Worm (Caenorhabditis elegans) whole organism, L4 larva: Measurements from ENCODE around the gene clec-230.

Experiments
- F26F4.8 ChIP-seq: fragments of 200-800 bp; sonication (Bioruptor generic); conservative IDR thresholded peaks from 2 replicates; pipeline ENCODE4 v1.3.6; 2022; ENCODE audit warnings: missing genetic modification characterization, missing compliant biosample characterization
- F44E2.7 ChIP-seq: fragments of 200-800 bp; sonication (Bioruptor generic); IDR thresholded peaks from 2 replicates; pipeline ENCODE4 v2.1.2; 2022; ENCODE audit warnings: missing genetic modification characterization, missing compliant biosample characterization
- T26A8.4 ChIP-seq: fragments of 200-800 bp; sonication (Bioruptor generic); IDR thresholded peaks from 2 replicates; pipeline ENCODE4 v1.3.6; 2022; ENCODE audit warnings: missing genetic modification characterization, missing compliant biosample characterization
- ZK337.2 ChIP-seq: fragments of 200-800 bp; sonication (Bioruptor generic); IDR thresholded peaks from 2 replicates; pipeline ENCODE4 v1.3.6; 2022; ENCODE audit warnings: missing genetic modification reagents, missing genetic modification characterization, missing compliant biosample characterization
- ZK546.5 ChIP-seq, 2 experiments: sonication (generic microtip); optimal IDR thresholded peaks; 2 replicates each; lab custom pipeline; 2017; ENCODE audit warnings: missing biosample characterization in 2 of 2, missing genetic modification characterization in 2 of 2
- aha-1 ChIP-seq: fragments of 150-350 bp; peaks from one replicate; lab custom pipeline; 2014; ENCODE audit warnings: missing biosample characterization, missing genetic modification characterization
- aly-2 ChIP-seq: sonication (generic microtip); optimal IDR thresholded peaks from 2 replicates; lab custom pipeline; 2018; ENCODE audit warnings: missing biosample characterization, missing genetic modification characterization
- ceh-20 ChIP-seq: fragments of 200-800 bp; sonication (Bioruptor generic); IDR thresholded peaks from 2 replicates; pipeline ENCODE4 v1.3.6; 2022; ENCODE audit warnings: missing genetic modification reagents, missing genetic modification characterization, missing compliant biosample characterization
- ceh-82 ChIP-seq: sonication (generic microtip); optimal IDR thresholded peaks from 2 replicates; lab custom pipeline; 2017; ENCODE audit warnings: missing biosample characterization, missing genetic modification characterization
- daf-16 ChIP-seq, 3 experiments: sonication (generic microtip); optimal IDR thresholded peaks; 2 replicates each; lab custom pipeline; 2016 to 2017; ENCODE audit warnings: missing genetic modification characterization in 3 of 3, missing genetic modification reagents in 3 of 3, mild to moderate bottlenecking in 2 of 3, missing compliant biosample characterization in 2 of 3, missing biosample characterization in 1 of 3, moderate library complexity in 1 of 3
- daf-19 ChIP-seq: fragments of 200-800 bp; sonication (Bioruptor generic); conservative IDR thresholded peaks from 2 replicates; pipeline ENCODE4 v1.3.6; 2022; ENCODE audit warnings: missing genetic modification characterization, missing compliant biosample characterization
- dmd-8 ChIP-seq: fragments of 200-800 bp; sonication (Bioruptor generic); IDR thresholded peaks from 2 replicates; pipeline ENCODE4 v1.3.6; 2022; ENCODE audit warnings: missing genetic modification characterization, missing compliant biosample characterization
- duxl-1 ChIP-seq: sonication (generic microtip); optimal IDR thresholded peaks from 2 replicates; lab custom pipeline; 2016; ENCODE audit warnings: mild to moderate bottlenecking, missing genetic modification characterization, moderate library complexity, missing compliant biosample characterization; ENCODE audit not compliant: poor library complexity
- egl-43 ChIP-seq: fragments of 200-800 bp; sonication (Bioruptor generic); IDR thresholded peaks from 2 replicates; pipeline ENCODE4 v1.3.6; 2022; ENCODE audit warnings: missing genetic modification reagents, missing genetic modification characterization, missing compliant biosample characterization
- fos-1 ChIP-seq: fragments of 150-350 bp; optimal IDR thresholded peaks from 2 replicates; lab custom pipeline; 2014; ENCODE audit warnings: missing biosample characterization, missing genetic modification characterization
- jun-1 ChIP-seq: fragments of 150-350 bp; optimal IDR thresholded peaks from 2 replicates; lab custom pipeline; 2014; ENCODE audit warnings: missing biosample characterization, missing genetic modification reagents, missing genetic modification characterization
- lin-15B ChIP-seq: fragments of 150-350 bp; sonication (generic microtip); optimal IDR thresholded peaks from 3 replicates; lab custom pipeline; 2014; ENCODE audit warnings: missing biosample characterization, missing genetic modification characterization
- lin-29 ChIP-seq: fragments of 200-800 bp; sonication (Bioruptor generic); IDR thresholded peaks from 2 replicates; pipeline ENCODE4 v1.3.6; 2022; ENCODE audit warnings: missing genetic modification reagents, missing genetic modification characterization, missing compliant biosample characterization
- lir-3 ChIP-seq: sonication (generic microtip); optimal IDR thresholded peaks from 2 replicates; lab custom pipeline; 2016; ENCODE audit warnings: mild to moderate bottlenecking, missing genetic modification characterization, missing compliant biosample characterization
- madf-5 ChIP-seq, 2 experiments: fragments of 200-800 bp; sonication (Bioruptor generic); IDR thresholded peaks; 2 replicates each; pipeline ENCODE4 v1.3.6; 2022; ENCODE audit warnings: missing compliant biosample characterization in 2 of 2, missing genetic modification characterization in 2 of 2
- madf-9 ChIP-seq: fragments of 200-800 bp; sonication (Bioruptor generic); conservative IDR thresholded peaks from 2 replicates; pipeline ENCODE4 v1.3.6; 2022; ENCODE audit warnings: missing genetic modification reagents, missing genetic modification characterization, missing compliant biosample characterization
- mdt-29 ChIP-seq: fragments of 200-800 bp; sonication (Bioruptor generic); IDR thresholded peaks from 2 replicates; pipeline ENCODE4 v1.3.6; 2022; ENCODE audit warnings: missing genetic modification reagents, missing genetic modification characterization, missing compliant biosample characterization
- mep-1 ChIP-seq: fragments of 150-350 bp; sonication (generic microtip); optimal IDR thresholded peaks from 3 replicates; lab custom pipeline; 2014; ENCODE audit warnings: missing biosample characterization, missing genetic modification characterization
- mes-2 ChIP-seq: sonication (generic microtip); optimal IDR thresholded peaks from 2 replicates; lab custom pipeline; 2016; ENCODE audit warnings: missing genotype, mild to moderate bottlenecking, missing genetic modification characterization, missing compliant biosample characterization; ENCODE audit not compliant: poor library complexity, severe bottlenecking
- nhr-28 ChIP-seq: fragments of 150-350 bp; optimal IDR thresholded peaks from 2 replicates; lab custom pipeline; 2014; ENCODE audit warnings: missing biosample characterization, missing genetic modification characterization
- nhr-48 ChIP-seq: sonication (generic microtip); optimal IDR thresholded peaks from 2 replicates; lab custom pipeline; 2016; ENCODE audit warnings: mild to moderate bottlenecking, missing genetic modification characterization, missing compliant biosample characterization
- nhr-77 ChIP-seq: fragments of 150-350 bp; optimal IDR thresholded peaks from 2 replicates; lab custom pipeline; 2014; ENCODE audit warnings: missing biosample characterization, missing genetic modification characterization
- pha-4 ChIP-seq, 2 experiments: fragments of 150-350 bp in 1 of 2; fragments of 200-800 bp in 1 of 2; sonication (Bioruptor generic) in 1 of 2; IDR thresholded peaks in 1 of 2; optimal IDR thresholded peaks in 1 of 2; 2 replicates each; pipeline versions ENCODE4 v1.3.6 to Lab custom; 2014 to 2022; ENCODE audit warnings: missing genetic modification characterization in 2 of 2, missing genetic modification reagents in 2 of 2, missing biosample characterization in 1 of 2, missing compliant biosample characterization in 1 of 2
- php-3 ChIP-seq: fragments of 200-800 bp; sonication (Bioruptor generic); IDR thresholded peaks from 2 replicates; pipeline ENCODE4 v1.3.6; 2022; ENCODE audit warnings: missing genetic modification reagents, missing genetic modification characterization, missing compliant biosample characterization
- pqm-1 ChIP-seq: sonication (generic microtip); optimal IDR thresholded peaks from 2 replicates; lab custom pipeline; 2017; ENCODE audit warnings: missing biosample characterization, missing genetic modification characterization
- rbr-2 ChIP-seq: sonication (generic microtip); optimal IDR thresholded peaks from 2 replicates; lab custom pipeline; 2016; ENCODE audit warnings: missing genotype, missing genetic modification characterization, missing compliant biosample characterization
- saeg-2 ChIP-seq: fragments of 200-800 bp; sonication (Bioruptor generic); IDR thresholded peaks from 2 replicates; pipeline ENCODE4 v1.3.6; 2022; ENCODE audit warnings: missing genetic modification reagents, missing genetic modification characterization, missing compliant biosample characterization
- set-16 ChIP-seq: fragments of 200-800 bp; sonication (Bioruptor generic); IDR thresholded peaks from 2 replicates; pipeline ENCODE4 v1.3.6; 2022; ENCODE audit warnings: missing genetic modification reagents, missing genetic modification characterization, missing compliant biosample characterization
- snpc-4 ChIP-seq: fragments of 150-350 bp; optimal IDR thresholded peaks from 2 replicates; lab custom pipeline; 2014; ENCODE audit warnings: missing biosample characterization, missing genetic modification characterization
- spr-1 ChIP-seq: sonication (generic microtip); optimal IDR thresholded peaks from 2 replicates; lab custom pipeline; 2016; ENCODE audit warnings: mild to moderate bottlenecking, missing genetic modification characterization, missing compliant biosample characterization
- spr-3 ChIP-seq: fragments of 200-800 bp; sonication (Bioruptor generic); optimal IDR thresholded peaks from 2 replicates; lab custom pipeline; 2018; ENCODE audit warnings: mild to moderate bottlenecking, missing genetic modification characterization, missing compliant biosample characterization
- tag-97 ChIP-seq: fragments of 200-800 bp; sonication (Bioruptor generic); IDR thresholded peaks from 2 replicates; pipeline ENCODE4 v1.3.6; 2022; ENCODE audit warnings: missing genetic modification characterization, missing compliant biosample characterization
- unc-130 ChIP-seq: sonication (generic microtip); optimal IDR thresholded peaks from 2 replicates; lab custom pipeline; 2016; ENCODE audit warnings: missing genetic modification reagents, missing genetic modification characterization, missing compliant biosample characterization
- unc-39 ChIP-seq: sonication (generic microtip); optimal IDR thresholded peaks from 2 replicates; lab custom pipeline; 2017; ENCODE audit warnings: missing biosample characterization, missing genetic modification characterization
- unc-62 ChIP-seq, 3 experiments: fragments of 150-350 bp in 1 of 3; sonication (generic microtip); optimal IDR thresholded peaks in 2 of 3; peaks in 1 of 3; 1 replicate in 1 of 3; 2 replicates in 2 of 3; lab custom pipeline; 2014 to 2017; ENCODE audit warnings: missing biosample characterization in 3 of 3, missing genetic modification characterization in 3 of 3, missing genetic modification reagents in 3 of 3, missing genotype in 1 of 3
- vab-7 ChIP-seq: fragments of 200-800 bp; sonication (Bioruptor generic); IDR thresholded peaks from 2 replicates; pipeline ENCODE4 v1.3.6; 2022; ENCODE audit warnings: missing genetic modification reagents, missing genetic modification characterization, missing compliant biosample characterization
- zfp-3 ChIP-seq: fragments of 200-800 bp; sonication (Bioruptor generic); conservative IDR thresholded peaks from 2 replicates; pipeline ENCODE4 v1.3.6; 2022; ENCODE audit warnings: missing genetic modification reagents, missing genetic modification characterization, missing compliant biosample characterization
- ztf-11 ChIP-seq: fragments of 150-350 bp; optimal IDR thresholded peaks from 2 replicates; lab custom pipeline; 2014; ENCODE audit warnings: missing biosample characterization, missing genetic modification characterization
- ztf-7 ChIP-seq: fragments of 150-350 bp; optimal IDR thresholded peaks from 2 replicates; lab custom pipeline; 2014; ENCODE audit warnings: missing biosample characterization, missing genetic modification characterization

The clec-230 gene

ce11 chrV:15388820-15389384 is 40.0 kb upstream of the clec-230 start, which contains the start of gene srh-170:
TSS of gene srh-170 (minus strand) at chrV:15388870.
- TF ChIP-seq ceh-20 (GFP tag; lab: Robert Waterston, UW) (no peak), ztf-11 (no peak), saeg-2 (GFP tag; lab: Robert Waterston, UW) (no peak), mep-1 (tag; lab: Kevin White, UChicago) (no peak), php-3 (GFP tag; lab: Robert Waterston, UW) (0 out of 2 replicates have a peak, but pooled peaks have one; percentile 24), lir-3 (tag; lab: Kevin White, UChicago) (no peak)

- TF ChIP-seq mdt-29 (GFP tag; lab: Robert Waterston, UW) (no peak), ceh-20 (GFP tag; lab: Robert Waterston, UW) (no peak), aly-2 (tag; lab: Kevin White, UChicago) (no peak), set-16 (GFP tag; lab: Robert Waterston, UW) (no peak), jun-1 (tag; lab: Kevin White, UChicago) (no peak), nhr-77 (no peak), F44E2.7 (no peak), ztf-7 (tag; lab: Kevin White, UChicago) (no peak)
Observed at ce11 chrV:15384733-15385132, 35.8 kb upstream of the clec-230 start, which contains the start of gene str-102. TSS of gene str-102 (plus strand) at chrV:15385033.

- no peak for TF ChIP-seq aha-1 (tag; lab: Kevin White, UChicago)
- TF ChIP-seq spr-1 (tag; lab: Kevin White, UChicago) = no peak
- no peak for TF ChIP-seq daf-19 (GFP tag; lab: Robert Waterston, UW)
- no peak for TF ChIP-seq madf-5 (GFP tag; IDR thresholded peaks at IDR 0.05; lab: Robert Waterston, UW)
- no peak for TF ChIP-seq nhr-48
- no peak for TF ChIP-seq lin-15B (tag; lab: Kevin White, UChicago)
- TF ChIP-seq unc-62 (GFP tag; optimal IDR thresholded peaks at IDR 0.05 in 1 of 2; lab: Kevin White, UChicago) = no peak
- TF ChIP-seq unc-62 (tag; optimal IDR thresholded peaks at IDR 0.05; lab: Kevin White, UChicago) = no peak
- no peak for TF ChIP-seq dmd-8 (GFP tag; lab: Robert Waterston, UW)
- no peak for TF ChIP-seq saeg-2 (GFP tag; lab: Robert Waterston, UW)
- no peak for TF ChIP-seq fos-1 (tag; lab: Kevin White, UChicago)
- TF ChIP-seq mes-2 = no peak
- TF ChIP-seq nhr-77 = no peak
- TF ChIP-seq mdt-29 (GFP tag; lab: Robert Waterston, UW) = no peak
- TF ChIP-seq spr-3 (GFP tag; lab: Kevin White, UChicago) = no peak
- TF ChIP-seq vab-7 = no peak
- TF ChIP-seq, all 104 proteins: peak for 0
Observed at ce11 chrV:15383739-15384138, 34.8 kb upstream of the clec-230 start, which contains the start of gene str-88. TSS of gene str-88 (minus strand) at chrV:15383839.

- TF ChIP-seq duxl-1 (no peak), F26F4.8 (GFP tag; lab: Robert Waterston, UW) (no peak), dmd-8 (GFP tag; lab: Robert Waterston, UW) (no peak), daf-19 (GFP tag; lab: Robert Waterston, UW) (no peak), pqm-1 (peak; percentile 12), snpc-4 (tag; lab: Kevin White, UChicago) (no peak), unc-39 (tag; lab: Kevin White, UChicago) (no peak), ztf-11 (no peak), nhr-28 (peak; percentile 93), madf-9 (no peak), mes-2 (no peak), lin-29 (GFP tag; lab: Robert Waterston, UW) (no peak), rbr-2 (tag; lab: Kevin White, UChicago) (no peak), ceh-82 (no peak), T26A8.4 (GFP tag; lab: Robert Waterston, UW) (no peak), daf-16 (GFP tag; optimal IDR thresholded peaks at IDR 0.05; lab: Kevin White, UChicago) (no peak), daf-16 (tag; optimal IDR thresholded peaks at IDR 0.05; lab: Kevin White, UChicago) (peak; percentile 69), nhr-77 (peak; percentile 81), unc-130 (GFP tag; lab: Kevin White, UChicago) (no peak), ZK546.5 (tag; optimal IDR thresholded peaks at IDR 0.05; lab: Kevin White, UChicago) (no peak), ZK337.2 (GFP tag; lab: Robert Waterston, UW) (no peak), ztf-7 (tag; lab: Kevin White, UChicago) (no peak), egl-43 (no peak), zfp-3 (GFP tag; lab: Robert Waterston, UW) (no peak), pha-4 (GFP tag; IDR thresholded peaks at IDR 0.05; lab: Robert Waterston, UW) (no peak), pha-4 (tag; optimal IDR thresholded peaks at IDR 0.05; lab: Kevin White, UChicago) (no peak), tag-97 (GFP tag; lab: Robert Waterston, UW) (no peak)
Observed at ce11 chrV:15380857-15381256, 31.9 kb upstream of the clec-230 start, which contains the start of gene dhs-23. TSS of gene dhs-23 (plus strand) at chrV:15381219.
